Worm (Caenorhabditis elegans): ENCODE data around the gene cid-1.

ce11 chrIII:5227831-5228467 lies 54.2 kb downstream of the cid-1 start, which contains the start of the genes C34E10.12, C34E10.10 and atp-2:
- TF ChIP-seq ceh-13 (GFP tag; optimal IDR thresholded peaks at IDR 0.05) (no peak), B0310.2 (tag; optimal IDR thresholded peaks at IDR 0.05) (no peak), ama-1 (optimal IDR thresholded peaks at IDR 0.05) (no peak), ceh-36 (tag; optimal IDR thresholded peaks at IDR 0.05) (no peak), F13C5.2 (tag; optimal IDR thresholded peaks at IDR 0.05) (peak; percentile 75), flt-1 (GFP tag; IDR thresholded peaks at IDR 0.05) (no peak), tbx-11 (GFP tag; IDR thresholded peaks at IDR 0.05) (no peak), tbx-37 (GFP tag; conservative IDR thresholded peaks at IDR 0.05) (no peak), sea-1 (GFP tag; conservative IDR thresholded peaks at IDR 0.05) (no peak), pes-1 (GFP tag; IDR thresholded peaks at IDR 0.05) (peak; percentile 51; the same call in 1 of the 2 replicates), aly-1 (tag; optimal IDR thresholded peaks at IDR 0.05) (no peak)

All from whole organism, early embryonic.